Fruit fly (Drosophila melanogaster) whole organism, adult: ENCODE measurements around the gene CG44405.
A peak's percentile ranks its signal among the peaks of the same experiment; 100 is the strongest.

ENCODE experiments used
- CG11617 ChIP-seq: fragments of 200-800 bp; sonication (Bioruptor generic); optimal IDR thresholded peaks from 2 replicates; lab custom pipeline; 2017; ENCODE audit warnings: mild to moderate bottlenecking, missing biosample characterization, missing genetic modification reagents, missing genetic modification characterization
- CG12768 ChIP-seq: fragments of 200-800 bp; sonication (Bioruptor generic); optimal IDR thresholded peaks from 2 replicates; lab custom pipeline; 2017; ENCODE audit warnings: missing biosample characterization, missing genetic modification characterization, mild to moderate bottlenecking, moderate library complexity, missing genetic modification reagents
- CG14711 ChIP-seq: fragments of 200-800 bp; sonication (Bioruptor generic); optimal IDR thresholded peaks from 2 replicates; lab custom pipeline; 2018; ENCODE audit warnings: missing biosample characterization, mild to moderate bottlenecking, missing genetic modification characterization, moderate library complexity
- CG1620 ChIP-seq: fragments of 200-800 bp; sonication (Bioruptor generic); optimal IDR thresholded peaks from 2 replicates; lab custom pipeline; 2016; ENCODE audit warnings: missing biosample characterization, missing genetic modification characterization
- CG33017 ChIP-seq: fragments of 200-800 bp; sonication (Bioruptor generic); optimal IDR thresholded peaks from 2 replicates; lab custom pipeline; 2018; ENCODE audit warnings: missing biosample characterization, mild to moderate bottlenecking, missing genetic modification characterization, moderate library complexity
- CG5204 ChIP-seq: fragments of 200-800 bp; sonication (Bioruptor generic); optimal IDR thresholded peaks from 2 replicates; lab custom pipeline; 2016; ENCODE audit warnings: missing biosample characterization, missing genetic modification characterization
- CG7045 ChIP-seq: fragments of 200-800 bp; sonication (Bioruptor generic); optimal IDR thresholded peaks from 2 replicates; lab custom pipeline; 2017; ENCODE audit warnings: missing biosample characterization, mild to moderate bottlenecking, missing genetic modification characterization
- CG7101 ChIP-seq: fragments of 200-800 bp; sonication (Bioruptor generic); optimal IDR thresholded peaks from 2 replicates; lab custom pipeline; 2018; ENCODE audit warnings: missing biosample characterization, mild to moderate bottlenecking, missing genetic modification characterization, moderate library complexity
- Clk ChIP-seq: fragments of 200-800 bp; sonication (Bioruptor generic); optimal IDR thresholded peaks from 2 replicates; lab custom pipeline; 2017; ENCODE audit warnings: missing biosample characterization, missing genetic modification characterization
- Crg-1 ChIP-seq: fragments of 200-800 bp; sonication (Bioruptor generic); optimal IDR thresholded peaks from 2 replicates; lab custom pipeline; 2016; ENCODE audit warnings: missing biosample characterization, missing genetic modification characterization
- Hr96 ChIP-seq: fragments of 200-800 bp; sonication (Bioruptor generic); optimal IDR thresholded peaks from 2 replicates; lab custom pipeline; 2016; ENCODE audit warnings: missing biosample characterization, missing genetic modification characterization
- Mnt ChIP-seq: fragments of 200-800 bp; sonication (Bioruptor generic); optimal IDR thresholded peaks from 2 replicates; lab custom pipeline; 2016; ENCODE audit warnings: missing biosample characterization, mild to moderate bottlenecking, missing genetic modification characterization
- bab1 ChIP-seq: fragments of 200-800 bp; sonication (Bioruptor generic); optimal IDR thresholded peaks from 3 replicates; lab custom pipeline; 2019; ENCODE audit warnings: missing biosample characterization, mild to moderate bottlenecking, missing genetic modification characterization, moderate library complexity
- cic ChIP-seq: fragments of 200-800 bp; sonication (Bioruptor generic); optimal IDR thresholded peaks from 2 replicates; lab custom pipeline; 2017; ENCODE audit warnings: missing biosample characterization, mild to moderate bottlenecking, missing genetic modification characterization, moderate library complexity
- cnc ChIP-seq, 2 experiments: fragments of >200 bp; optimal IDR thresholded peaks; 2 replicates each; lab custom pipeline; 2017
- kay ChIP-seq: fragments of 200-800 bp; sonication (Bioruptor generic); peaks from one replicate; lab custom pipeline; 2016; ENCODE audit warnings: missing biosample characterization, missing genetic modification characterization, borderline replicate concordance
- ovo ChIP-seq: fragments of 200-800 bp; sonication (Bioruptor generic); optimal IDR thresholded peaks from 2 replicates; lab custom pipeline; 2016; ENCODE audit warnings: missing biosample characterization, missing genetic modification characterization
- pad ChIP-seq: fragments of 200-800 bp; sonication (Bioruptor generic); optimal IDR thresholded peaks from 3 replicates; lab custom pipeline; 2017; ENCODE audit warnings: missing biosample characterization, missing genetic modification characterization, mild to moderate bottlenecking, moderate library complexity, missing genetic modification reagents
- tj ChIP-seq: fragments of 200-800 bp; sonication (Bioruptor generic); optimal IDR thresholded peaks from 3 replicates; lab custom pipeline; 2017; ENCODE audit warnings: missing biosample characterization, mild to moderate bottlenecking, missing genetic modification characterization, moderate library complexity
- toe ChIP-seq: fragments of 200-800 bp; sonication (Bioruptor generic); optimal IDR thresholded peaks from 2 replicates; lab custom pipeline; 2016; ENCODE audit warnings: missing biosample characterization, missing genetic modification characterization

Gene CG44405

dm6 chr2L:16350160-16350633, 8.1 kb upstream of the CG44405 start:
- TF ChIP-seq Crg-1 (peak; percentile 42), CG33017 (peak; percentile 67), cic (GFP tag; lab: Kevin White, UChicago) (no peak), Hr96 (GFP tag; lab: Kevin White, UChicago) (peak; percentile 45), ovo (GFP tag; lab: Kevin White, UChicago) (peak; percentile 79), Clk (GFP tag; lab: Kevin White, UChicago) (no peak), CG12768 (GFP tag; lab: Kevin White, UChicago) (peak; percentile 57), tj (no peak), CG1620 (GFP tag; lab: Kevin White, UChicago) (peak; percentile 75), CG14711 (tag; lab: Kevin White, UChicago) (peak; percentile 38), toe (GFP tag; lab: Kevin White, UChicago) (peak; percentile 70), kay (GFP tag; lab: Kevin White, UChicago) (no peak), pad (GFP tag; lab: Kevin White, UChicago) (peak; percentile 53), cnc (optimal IDR thresholded peaks at IDR 0.05; lab: Kevin White, UChicago) (no peak), CG7045 (peak; percentile 50), Mnt (GFP tag; lab: Kevin White, UChicago) (no peak), CG5204 (GFP tag; lab: Kevin White, UChicago) (peak; percentile 19), CG7101 (tag; lab: Kevin White, UChicago) (peak; percentile 71), bab1 (GFP tag; lab: Kevin White, UChicago) (peak; percentile 67), CG11617 (peak; percentile 68)

dm6 chr2L:16340268-16340667, 1.9 kb downstream of the CG44405 start, which contains the start of gene CG42266:
Gene CG42266, minus strand, starts transcription at chr2L:16340368.
- no peak for TF ChIP-seq CG12768 (GFP tag; lab: Kevin White, UChicago)
- no peak for TF ChIP-seq CG11617
- TF ChIP-seq Crg-1: no peak
- TF ChIP-seq ovo (GFP tag; lab: Kevin White, UChicago): no peak
- no peak for TF ChIP-seq cnc (optimal IDR thresholded peaks at IDR 0.05; lab: Kevin White, UChicago)
- TF ChIP-seq CG14711 (tag; lab: Kevin White, UChicago): no peak
- TF ChIP-seq toe (GFP tag; lab: Kevin White, UChicago): no peak
- TF ChIP-seq CG7101 (tag; lab: Kevin White, UChicago): no peak
- no peak for TF ChIP-seq pad (GFP tag; lab: Kevin White, UChicago)
- no peak for TF ChIP-seq kay (GFP tag; lab: Kevin White, UChicago)
- no peak for TF ChIP-seq cic (GFP tag; lab: Kevin White, UChicago)
- no peak for TF ChIP-seq tj
- TF ChIP-seq CG5204 (GFP tag; lab: Kevin White, UChicago): no peak
- no peak for TF ChIP-seq Clk (GFP tag; lab: Kevin White, UChicago)
- TF ChIP-seq bab1 (GFP tag; lab: Kevin White, UChicago): no peak

- TF ChIP-seq Clk (GFP tag; lab: Kevin White, UChicago) (no peak), pad (GFP tag; lab: Kevin White, UChicago) (no peak), toe (GFP tag; lab: Kevin White, UChicago) (no peak), CG11617 (no peak), CG14711 (tag; lab: Kevin White, UChicago) (no peak), kay (GFP tag; lab: Kevin White, UChicago) (no peak), ovo (GFP tag; lab: Kevin White, UChicago) (no peak), CG12768 (GFP tag; lab: Kevin White, UChicago) (no peak), Mnt (GFP tag; lab: Kevin White, UChicago) (no peak), cnc (optimal IDR thresholded peaks at IDR 0.05; lab: Kevin White, UChicago) (no peak), tj (no peak), CG1620 (GFP tag; lab: Kevin White, UChicago) (no peak), cic (GFP tag; lab: Kevin White, UChicago) (no peak), bab1 (GFP tag; lab: Kevin White, UChicago) (no peak), Crg-1 (no peak), CG7101 (tag; lab: Kevin White, UChicago) (no peak)
Observed at dm6 chr2L:16337785-16338184, 4.3 kb downstream of the CG44405 start, which contains the start of gene CG31817. Gene CG31817, minus strand, starts transcription at chr2L:16337885.

- no peak for TF ChIP-seq CG11617
- no peak for TF ChIP-seq cnc (optimal IDR thresholded peaks at IDR 0.05; lab: Kevin White, UChicago)
- TF ChIP-seq Crg-1: no peak
- TF ChIP-seq tj: no peak
- no peak for TF ChIP-seq cic (GFP tag; lab: Kevin White, UChicago)
- TF ChIP-seq Hr96 (GFP tag; lab: Kevin White, UChicago): no peak
- TF ChIP-seq Clk (GFP tag; lab: Kevin White, UChicago): no peak
- no peak for TF ChIP-seq CG12768 (GFP tag; lab: Kevin White, UChicago)
- TF ChIP-seq Mnt (GFP tag; lab: Kevin White, UChicago): no peak
- no peak for TF ChIP-seq bab1 (GFP tag; lab: Kevin White, UChicago)
- TF ChIP-seq kay (GFP tag; lab: Kevin White, UChicago): no peak
- TF ChIP-seq CG7101 (tag; lab: Kevin White, UChicago): no peak
- no peak for TF ChIP-seq CG7045
- TF ChIP-seq CG14711 (tag; lab: Kevin White, UChicago): no peak
- no peak for TF ChIP-seq pad (GFP tag; lab: Kevin White, UChicago)
- TF ChIP-seq CG1620 (GFP tag; lab: Kevin White, UChicago): no peak
- TF ChIP-seq ovo (GFP tag; lab: Kevin White, UChicago): no peak
- no peak for TF ChIP-seq CG33017
- no peak for TF ChIP-seq CG5204 (GFP tag; lab: Kevin White, UChicago)
- TF ChIP-seq toe (GFP tag; lab: Kevin White, UChicago): no peak
Observed at dm6 chr2L:16329625-16330024, 12.5 kb downstream of the CG44405 start, which contains the start of gene CG4440. Gene CG4440, plus strand, starts transcription at chr2L:16329925.

dm6 chr2L:16329102-16329520, 13.0 kb downstream of the CG44405 start, which contains the start of gene mRpL4:
Gene mRpL4, minus strand, starts transcription at chr2L:16329132.
- TF ChIP-seq cic (GFP tag; lab: Kevin White, UChicago) (no peak), CG1620 (GFP tag; lab: Kevin White, UChicago) (peak; percentile 28), CG11617 (no peak), tj (no peak), pad (GFP tag; lab: Kevin White, UChicago) (peak; percentile 13), CG14711 (tag; lab: Kevin White, UChicago) (peak; percentile 23), Mnt (GFP tag; lab: Kevin White, UChicago) (peak; percentile 53), CG5204 (GFP tag; lab: Kevin White, UChicago) (no peak), cnc (optimal IDR thresholded peaks at IDR 0.05; lab: Kevin White, UChicago) (no peak), kay (GFP tag; lab: Kevin White, UChicago) (peak; percentile 80), CG7101 (tag; lab: Kevin White, UChicago) (peak; percentile 1), toe (GFP tag; lab: Kevin White, UChicago) (peak; percentile 60), bab1 (GFP tag; lab: Kevin White, UChicago) (peak; percentile 26), CG12768 (GFP tag; lab: Kevin White, UChicago) (no peak), ovo (GFP tag; lab: Kevin White, UChicago) (no peak)
